Fruit fly (Drosophila melanogaster) whole organism, wandering third instar larva: ENCODE data around the gene MED17.

ENCODE experiments used
- Abd-B ChIP-seq: fragments of >200 bp; optimal IDR thresholded peaks from 2 replicates; lab custom pipeline; 2017; ENCODE audit warnings: missing biosample characterization, missing genetic modification characterization
- CG32264 ChIP-seq: fragments of 200-800 bp; sonication (Bioruptor generic); optimal IDR thresholded peaks from 2 replicates; lab custom pipeline; 2016; ENCODE audit warnings: missing biosample characterization, missing genetic modification characterization
- Dfd ChIP-seq: fragments of >200 bp; optimal IDR thresholded peaks from 2 replicates; lab custom pipeline; 2017; ENCODE audit warnings: missing biosample characterization, missing genetic modification characterization
- GATAd ChIP-seq: sonication (Bioruptor generic); optimal IDR thresholded peaks from 2 replicates; lab custom pipeline; 2016; ENCODE audit warnings: missing biosample characterization, missing genetic modification characterization
- HLH106 ChIP-seq: fragments of 200-800 bp; optimal IDR thresholded peaks from 3 replicates; lab custom pipeline; 2019; ENCODE audit warnings: missing biosample characterization, mild to moderate bottlenecking, missing genetic modification characterization, moderate library complexity
- Hnf4 ChIP-seq: fragments of 200-800 bp; sonication (Bioruptor generic); optimal IDR thresholded peaks from 2 replicates; lab custom pipeline; 2016; ENCODE audit warnings: missing biosample characterization, mild to moderate bottlenecking, missing genetic modification characterization
- Hr83 ChIP-seq: fragments of 200-300 bp; sonication (Bioruptor generic); optimal IDR thresholded peaks from 2 replicates; lab custom pipeline; 2016; ENCODE audit warnings: missing biosample characterization, mild to moderate bottlenecking, missing genetic modification characterization, moderate library complexity; ENCODE audit not compliant: poor library complexity, severe bottlenecking
- Mio ChIP-seq: sonication (Bioruptor generic); optimal IDR thresholded peaks from 2 replicates; lab custom pipeline; 2016; ENCODE audit warnings: missing biosample characterization, missing genetic modification characterization
- OdsH ChIP-seq: fragments of 200-800 bp; sonication (Bioruptor generic); optimal IDR thresholded peaks from 2 replicates; lab custom pipeline; 2016; ENCODE audit warnings: missing biosample characterization, mild to moderate bottlenecking, missing genetic modification characterization
- Sp1 ChIP-seq: fragments of 200-800 bp; sonication (Bioruptor generic); optimal IDR thresholded peaks from 3 replicates; lab custom pipeline; 2019; ENCODE audit warnings: missing biosample characterization, mild to moderate bottlenecking, missing genetic modification characterization, moderate library complexity
- br ChIP-seq: fragments of 200-800 bp; sonication (Bioruptor generic); optimal IDR thresholded peaks from 2 replicates; lab custom pipeline; 2016; ENCODE audit warnings: missing biosample characterization, missing genetic modification characterization
- brk ChIP-seq: fragments of 200-800 bp; sonication (Bioruptor generic); optimal IDR thresholded peaks from 2 replicates; lab custom pipeline; 2016; ENCODE audit warnings: missing biosample characterization, mild to moderate bottlenecking, missing genetic modification characterization
- dsf ChIP-seq: sonication (Bioruptor generic); optimal IDR thresholded peaks from 2 replicates; lab custom pipeline; 2016; ENCODE audit warnings: missing biosample characterization, missing genetic modification characterization, borderline replicate concordance
- ey ChIP-seq: fragments of 200-800 bp; sonication (Bioruptor generic); optimal IDR thresholded peaks from 2 replicates; lab custom pipeline; 2016; ENCODE audit warnings: missing biosample characterization, missing genetic modification characterization
- foxo ChIP-seq, 2 experiments: fragments of 200-800 bp; sonication (Bioruptor generic); optimal IDR thresholded peaks; 2 replicates in 1 of 2; 3 replicates in 1 of 2; lab custom pipeline; 2016 to 2017; ENCODE audit warnings: missing biosample characterization in 2 of 2, missing genetic modification characterization in 2 of 2
- fru ChIP-seq: fragments of 200-800 bp; sonication (Bioruptor generic); optimal IDR thresholded peaks from 3 replicates; lab custom pipeline; 2016; ENCODE audit warnings: missing biosample characterization, mild to moderate bottlenecking, missing genetic modification characterization
- lola ChIP-seq: fragments of >200 bp; optimal IDR thresholded peaks from 2 replicates; lab custom pipeline; 2017; ENCODE audit warnings: missing biosample characterization, missing genetic modification characterization
- rgr ChIP-seq: fragments of 200-800 bp; sonication (Bioruptor generic); optimal IDR thresholded peaks from 3 replicates; lab custom pipeline; 2016; ENCODE audit warnings: missing biosample characterization, mild to moderate bottlenecking, missing genetic modification characterization
- sage ChIP-seq: fragments of 200-800 bp; sonication (Bioruptor generic); optimal IDR thresholded peaks from 2 replicates; lab custom pipeline; 2016; ENCODE audit warnings: missing biosample characterization, mild to moderate bottlenecking, missing genetic modification characterization
- tai ChIP-seq: sonication (Bioruptor generic); optimal IDR thresholded peaks from 2 replicates; lab custom pipeline; 2016; ENCODE audit warnings: missing biosample characterization, missing genetic modification characterization
- woc ChIP-seq: sonication (Bioruptor generic); optimal IDR thresholded peaks from 2 replicates; lab custom pipeline; 2016; ENCODE audit warnings: missing biosample characterization, mild to moderate bottlenecking, missing genetic modification characterization

Gene MED17

DNA sequence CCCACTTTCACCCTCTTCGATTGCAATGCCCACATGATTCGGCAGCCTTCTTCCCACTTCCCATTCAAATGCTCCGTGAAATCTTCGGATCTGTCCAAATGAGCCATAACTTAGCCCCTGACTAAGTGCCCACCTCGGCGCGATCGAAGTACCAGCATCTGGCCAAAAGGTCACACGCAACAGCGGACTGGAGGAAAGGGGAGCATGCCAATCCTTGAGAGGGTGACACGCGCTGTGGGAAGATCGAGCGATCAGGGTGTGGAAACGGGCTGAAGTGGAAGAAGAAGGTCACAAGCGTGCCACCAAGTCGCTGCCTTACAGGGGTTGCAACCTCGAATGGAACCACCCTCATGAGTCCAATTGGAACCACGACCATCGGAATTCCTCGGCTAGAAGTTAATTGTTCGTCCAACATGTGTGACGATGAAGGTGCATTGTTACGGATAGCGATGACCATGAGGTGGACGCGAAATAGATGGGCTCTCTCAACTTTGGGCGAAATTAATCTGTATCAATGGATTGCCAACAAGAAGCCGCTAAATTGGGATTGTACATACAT, 45.9 kb downstream of the MED17 start:
- TF ChIP-seq GATAd (GFP tag; lab: Kevin White, UChicago) = no peak
- no peak for TF ChIP-seq Abd-B (GFP tag; lab: Kevin White, UChicago)
- no peak for TF ChIP-seq ey (GFP tag; lab: Kevin White, UChicago)
- no peak for TF ChIP-seq fru (GFP tag; lab: Kevin White, UChicago)
- no peak for TF ChIP-seq Hr83 (GFP tag; lab: Kevin White, UChicago)
- no peak for TF ChIP-seq foxo (GFP tag; optimal IDR thresholded peaks at IDR 0.05; lab: Kevin White, UChicago)
- no peak for TF ChIP-seq Mio (GFP tag; lab: Kevin White, UChicago)
- no peak for TF ChIP-seq OdsH
- no peak for TF ChIP-seq dsf (GFP tag; lab: Kevin White, UChicago)
- no peak for TF ChIP-seq br
- TF ChIP-seq Sp1 = no peak
- TF ChIP-seq lola (GFP tag; lab: Kevin White, UChicago) = no peak
- TF ChIP-seq HLH106 (tag; lab: Kevin White, UChicago) = no peak
- no peak for TF ChIP-seq sage (GFP tag; lab: Kevin White, UChicago)
- TF ChIP-seq rgr (GFP tag; lab: Kevin White, UChicago) = no peak
- TF ChIP-seq Hnf4 = no peak
- no peak for TF ChIP-seq tai (GFP tag; lab: Kevin White, UChicago)

DNA sequence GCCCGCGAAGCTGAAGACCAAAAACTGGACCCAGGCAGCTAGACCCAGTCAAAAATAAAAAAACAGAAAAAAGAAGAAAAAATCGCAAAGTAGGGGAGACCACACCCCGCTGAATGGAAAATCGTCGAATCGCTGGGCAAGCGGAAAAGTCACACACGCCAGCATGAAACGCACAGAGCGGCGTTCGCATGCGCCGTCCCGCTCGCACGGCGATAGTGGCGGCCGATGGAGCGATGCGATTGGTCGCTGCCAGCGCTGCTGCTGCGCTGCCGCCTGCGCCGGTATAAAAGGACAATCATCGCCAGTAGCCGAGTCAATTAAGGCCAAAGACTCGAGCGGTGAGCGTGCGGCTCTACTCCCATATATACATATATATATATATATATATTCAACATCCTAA, 47.0 kb downstream of the MED17 start, which contains the start of gene repo:
repo (plus strand) TSS at position 314 of the 400 bp plus-strand sequence.
- TF ChIP-seq brk (GFP tag; lab: Kevin White, UChicago) (no peak), CG32264 (GFP tag; lab: Kevin White, UChicago) (no peak), woc (no peak), fru (GFP tag; lab: Kevin White, UChicago) (no peak), Sp1 (no peak), Dfd (GFP tag; lab: Kevin White, UChicago) (no peak)
